Fruit fly (Drosophila melanogaster): ENCODE data around the gene MED15.

Gene MED15

DNA sequence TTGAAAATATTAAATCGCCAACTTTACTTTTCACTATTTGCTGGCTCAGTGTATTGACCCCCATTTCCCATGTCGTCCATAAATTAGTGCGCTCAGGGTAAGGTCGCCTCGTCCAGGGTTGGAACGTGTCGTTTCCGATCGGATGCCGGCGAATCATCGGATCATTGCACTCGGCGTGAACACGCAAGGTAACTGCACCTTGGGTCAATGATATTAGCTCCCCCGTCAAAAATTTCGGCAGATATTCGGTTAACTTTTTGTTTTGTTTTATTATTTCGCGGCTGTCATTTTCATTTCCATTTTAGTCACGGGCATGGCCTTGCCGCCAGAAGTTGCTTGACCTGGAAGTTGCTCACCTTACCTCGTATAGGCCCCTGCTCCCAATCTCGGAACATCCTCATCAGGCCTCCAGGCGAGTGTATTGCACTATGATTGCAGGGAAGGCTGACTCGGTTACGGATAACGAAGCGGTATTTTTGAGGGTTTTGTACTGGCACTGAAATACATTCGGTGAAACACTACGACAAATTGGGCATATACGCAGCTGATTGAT lies 15.8 kb downstream of the MED15 start:
- TF ChIP-seq sage (GFP tag; optimal IDR thresholded peaks at IDR 0.05), result no peak
- no peak for TF ChIP-seq dl (GFP tag; optimal IDR thresholded peaks at IDR 0.05; ENCODE audit: insufficient read depth in 1 of 2, partially characterized antibody in 2 of 2)
- no peak for TF ChIP-seq Myc (optimal IDR thresholded peaks at IDR 0.05)
- no peak for TF ChIP-seq Dfd (GFP tag; optimal IDR thresholded peaks at IDR 0.05)
- TF ChIP-seq woc (GFP tag; optimal IDR thresholded peaks at IDR 0.05), result peak; percentile 0
- TF ChIP-seq N (GFP tag; optimal IDR thresholded peaks at IDR 0.05), result no peak
- TF ChIP-seq Rel (GFP tag; optimal IDR thresholded peaks at IDR 0.05), result no peak
- TF ChIP-seq Rel (tag; optimal IDR thresholded peaks at IDR 0.05), result no peak
- no peak for TF ChIP-seq CG32264 (GFP tag; optimal IDR thresholded peaks at IDR 0.05)
- no peak for TF ChIP-seq dsf (GFP tag; optimal IDR thresholded peaks at IDR 0.05; ENCODE audit: borderline replicate concordance)
- TF ChIP-seq rgr (GFP tag; optimal IDR thresholded peaks at IDR 0.05), result no peak
- TF ChIP-seq Sp1 (GFP tag; optimal IDR thresholded peaks at IDR 0.05), result peak; percentile 24
- no peak for TF ChIP-seq Hr78 (GFP tag; optimal IDR thresholded peaks at IDR 0.05)
- TF ChIP-seq Jra (GFP tag; optimal IDR thresholded peaks at IDR 0.05), result no peak
- no peak for TF ChIP-seq sv (GFP tag; optimal IDR thresholded peaks at IDR 0.05)
- peak; percentile 12 for TF ChIP-seq fru (GFP tag; optimal IDR thresholded peaks at IDR 0.05)
- TF ChIP-seq brk (GFP tag; optimal IDR thresholded peaks at IDR 0.05), result no peak
- peak; percentile 74 for TF ChIP-seq tai (GFP tag; optimal IDR thresholded peaks at IDR 0.05)
- no peak for TF ChIP-seq h (GFP tag; optimal IDR thresholded peaks at IDR 0.05)
- TF ChIP-seq Abd-B (GFP tag; optimal IDR thresholded peaks at IDR 0.05), result no peak
- TF ChIP-seq CrebA (GFP tag; optimal IDR thresholded peaks at IDR 0.05; ENCODE audit: borderline replicate concordance), result no peak
- no peak for TF ChIP-seq Mio (GFP tag; optimal IDR thresholded peaks at IDR 0.05)
- TF ChIP-seq Dif (GFP tag; optimal IDR thresholded peaks at IDR 0.05; ENCODE audit: partially characterized antibody), result no peak
- no peak for TF ChIP-seq CG9705 (GFP tag; optimal IDR thresholded peaks at IDR 0.05)
- TF ChIP-seq ey (GFP tag; optimal IDR thresholded peaks at IDR 0.05), result peak; percentile 20
- TF ChIP-seq Vsx2 (GFP tag; optimal IDR thresholded peaks at IDR 0.05; ENCODE audit: partially characterized antibody), result no peak
- no peak for TF ChIP-seq pan (optimal IDR thresholded peaks at IDR 0.05)
- TF ChIP-seq jim (GFP tag; optimal IDR thresholded peaks at IDR 0.05), result peak; percentile 67
- TF ChIP-seq HLH106 (tag; optimal IDR thresholded peaks at IDR 0.05), result no peak
- TF ChIP-seq psq (GFP tag; optimal IDR thresholded peaks at IDR 0.05), result no peak
- no peak for TF ChIP-seq usp (GFP tag; optimal IDR thresholded peaks at IDR 0.05)
- TF ChIP-seq lola (GFP tag; optimal IDR thresholded peaks at IDR 0.05), result no peak
- peak in 1 of 2 experiments; percentile 26 for TF ChIP-seq foxo (GFP tag; optimal IDR thresholded peaks at IDR 0.05)
- TF ChIP-seq br (GFP tag; optimal IDR thresholded peaks at IDR 0.05), result no peak
- TF ChIP-seq dmrt93B (GFP tag; optimal IDR thresholded peaks at IDR 0.05), result no peak
- no peak for TF ChIP-seq GATAd (GFP tag; optimal IDR thresholded peaks at IDR 0.05)
- TF ChIP-seq Hr83 (GFP tag; optimal IDR thresholded peaks at IDR 0.05; ENCODE audit: poor library complexity, severe bottlenecking), result no peak
- TF ChIP-seq OdsH (GFP tag; optimal IDR thresholded peaks at IDR 0.05), result peak; percentile 19
- no peak for TF ChIP-seq Hnf4 (GFP tag; optimal IDR thresholded peaks at IDR 0.05)

DNA sequence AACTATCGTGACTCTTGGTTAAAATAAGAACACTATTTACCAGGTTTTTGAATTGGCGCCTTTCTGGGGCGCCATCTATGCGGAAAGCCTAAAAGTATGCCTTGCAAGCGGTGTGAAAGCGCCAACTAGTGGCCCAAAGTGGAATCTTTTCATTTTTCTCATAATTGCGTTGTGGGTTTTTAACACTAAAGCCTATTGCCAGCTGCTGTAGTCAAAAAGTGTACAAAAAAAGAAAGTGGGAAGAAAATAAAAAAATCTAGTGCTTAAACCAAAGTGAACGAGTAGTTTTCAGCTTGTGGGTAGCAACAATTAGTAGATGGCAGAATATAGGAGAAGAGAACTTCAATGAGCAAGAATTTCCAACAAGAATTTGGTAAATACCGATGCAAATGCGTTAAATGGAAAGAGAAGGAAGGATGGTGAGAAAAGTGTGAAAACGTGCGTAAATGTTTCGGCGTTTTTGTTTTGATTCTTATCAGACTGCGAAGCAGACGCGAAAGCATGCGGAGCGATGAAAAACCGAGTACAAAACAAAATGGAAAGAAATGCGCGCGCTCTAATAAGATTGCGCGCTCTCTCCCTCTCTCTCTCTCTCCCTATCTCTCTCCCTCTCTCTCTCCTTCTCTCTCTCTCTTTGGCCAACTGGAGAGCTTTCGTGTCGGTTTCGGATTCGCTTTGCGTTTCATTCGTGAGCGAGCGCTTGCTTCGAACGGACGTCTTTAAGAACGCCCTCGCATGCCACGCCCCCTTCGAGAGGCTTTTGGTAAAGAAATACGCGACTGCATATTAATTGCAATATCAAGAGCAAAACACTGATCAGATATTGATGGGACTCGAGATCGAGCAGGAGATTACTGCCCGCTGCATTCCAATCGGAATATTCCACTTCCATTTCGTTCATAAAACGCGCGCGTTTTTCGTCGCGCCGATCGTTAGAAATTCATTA lies 17.6 kb downstream of the MED15 start:
- TF ChIP-seq OdsH (GFP tag; optimal IDR thresholded peaks at IDR 0.05), result peak; percentile 48
- TF ChIP-seq lola (GFP tag; optimal IDR thresholded peaks at IDR 0.05), result no peak
- peak; percentile 65 for TF ChIP-seq fru (GFP tag; optimal IDR thresholded peaks at IDR 0.05)
- TF ChIP-seq Dif (GFP tag; optimal IDR thresholded peaks at IDR 0.05; ENCODE audit: partially characterized antibody), result peak; percentile 100
- no peak for TF ChIP-seq woc (GFP tag; optimal IDR thresholded peaks at IDR 0.05)
- TF ChIP-seq CG9705 (GFP tag; optimal IDR thresholded peaks at IDR 0.05), result no peak
- TF ChIP-seq Myc (optimal IDR thresholded peaks at IDR 0.05), result peak; percentile 91
- TF ChIP-seq N (GFP tag; optimal IDR thresholded peaks at IDR 0.05), result no peak
- peak; percentile 97 to 98 for TF ChIP-seq dl (GFP tag; optimal IDR thresholded peaks at IDR 0.05; ENCODE audit: insufficient read depth in 1 of 2, partially characterized antibody in 2 of 2)
- TF ChIP-seq h (GFP tag; optimal IDR thresholded peaks at IDR 0.05), result peak; percentile 81
- TF ChIP-seq Hnf4 (GFP tag; optimal IDR thresholded peaks at IDR 0.05), result peak; percentile 51
- TF ChIP-seq jim (GFP tag; optimal IDR thresholded peaks at IDR 0.05), result peak; percentile 83
- TF ChIP-seq psq (GFP tag; optimal IDR thresholded peaks at IDR 0.05), result peak; percentile 99
- no peak for TF ChIP-seq pan (optimal IDR thresholded peaks at IDR 0.05)
- peak; percentile 78 for TF ChIP-seq Jra (GFP tag; optimal IDR thresholded peaks at IDR 0.05)
- no peak for TF ChIP-seq Hr78 (GFP tag; optimal IDR thresholded peaks at IDR 0.05)
- TF ChIP-seq br (GFP tag; optimal IDR thresholded peaks at IDR 0.05), result peak; percentile 72
- TF ChIP-seq Vsx2 (GFP tag; optimal IDR thresholded peaks at IDR 0.05; ENCODE audit: partially characterized antibody), result peak; percentile 98
- peak; percentile 89 for TF ChIP-seq sage (GFP tag; optimal IDR thresholded peaks at IDR 0.05)
- TF ChIP-seq CrebA (GFP tag; optimal IDR thresholded peaks at IDR 0.05; ENCODE audit: borderline replicate concordance), result peak; percentile 72
- no peak for TF ChIP-seq dmrt93B (GFP tag; optimal IDR thresholded peaks at IDR 0.05)
- TF ChIP-seq Rel (GFP tag; optimal IDR thresholded peaks at IDR 0.05), result peak; percentile 72
- TF ChIP-seq Rel (tag; optimal IDR thresholded peaks at IDR 0.05), result peak; percentile 43
- no peak for TF ChIP-seq sv (GFP tag; optimal IDR thresholded peaks at IDR 0.05)
- TF ChIP-seq ey (GFP tag; optimal IDR thresholded peaks at IDR 0.05), result peak; percentile 49
- TF ChIP-seq tai (GFP tag; optimal IDR thresholded peaks at IDR 0.05), result peak; percentile 63
- TF ChIP-seq foxo (GFP tag; optimal IDR thresholded peaks at IDR 0.05), result peak; percentile 56 to 57
- TF ChIP-seq Hr83 (GFP tag; optimal IDR thresholded peaks at IDR 0.05; ENCODE audit: poor library complexity, severe bottlenecking), result peak; percentile 90
- TF ChIP-seq HLH106 (tag; optimal IDR thresholded peaks at IDR 0.05), result peak; percentile 54
- TF ChIP-seq dsf (GFP tag; optimal IDR thresholded peaks at IDR 0.05; ENCODE audit: borderline replicate concordance), result no peak
- no peak for TF ChIP-seq Abd-B (GFP tag; optimal IDR thresholded peaks at IDR 0.05)
- no peak for TF ChIP-seq Dfd (GFP tag; optimal IDR thresholded peaks at IDR 0.05)
- TF ChIP-seq brk (GFP tag; optimal IDR thresholded peaks at IDR 0.05), result peak; percentile 79
- TF ChIP-seq usp (GFP tag; optimal IDR thresholded peaks at IDR 0.05), result no peak
- no peak for TF ChIP-seq GATAd (GFP tag; optimal IDR thresholded peaks at IDR 0.05)
- TF ChIP-seq CG32264 (GFP tag; optimal IDR thresholded peaks at IDR 0.05), result peak; percentile 72
- peak; percentile 64 for TF ChIP-seq rgr (GFP tag; optimal IDR thresholded peaks at IDR 0.05)
- peak; percentile 65 for TF ChIP-seq Sp1 (GFP tag; optimal IDR thresholded peaks at IDR 0.05)
- peak; percentile 48 for TF ChIP-seq Mio (GFP tag; optimal IDR thresholded peaks at IDR 0.05)
